Worm (Caenorhabditis elegans) whole organism, mixed stage, embryonic: Measurements from ENCODE around the gene pde-2.

Experiments used
- M03D4.4 ChIP-seq: sonication (generic microtip); optimal IDR thresholded peaks from 2 replicates; lab custom pipeline; 2017; ENCODE audit warnings: mild to moderate bottlenecking, missing genetic modification characterization, missing compliant biosample characterization
- blmp-1 ChIP-seq: fragments of 150-350 bp; optimal IDR thresholded peaks from 2 replicates; lab custom pipeline; 2014; ENCODE audit warnings: missing biosample characterization, missing genetic modification characterization
- ces-1 ChIP-seq: fragments of 150-350 bp; optimal IDR thresholded peaks from 2 replicates; lab custom pipeline; 2014; ENCODE audit warnings: missing biosample characterization, missing genetic modification reagents, missing genetic modification characterization
- elt-3 ChIP-seq: fragments of 150-350 bp; optimal IDR thresholded peaks from 2 replicates; lab custom pipeline; 2014; ENCODE audit warnings: missing biosample characterization, missing genetic modification characterization
- lsy-2 ChIP-seq: fragments of 150-350 bp; optimal IDR thresholded peaks from 2 replicates; lab custom pipeline; 2014; ENCODE audit warnings: missing biosample characterization, missing genetic modification characterization
- mep-1 ChIP-seq: fragments of 150-350 bp; optimal IDR thresholded peaks from 2 replicates; lab custom pipeline; 2017; ENCODE audit warnings: missing biosample characterization, missing genetic modification reagents, missing genetic modification characterization, inconsistent platforms
- nhr-237 ChIP-seq: fragments of 150-350 bp; optimal IDR thresholded peaks from 2 replicates; lab custom pipeline; 2014; ENCODE audit warnings: missing biosample characterization, missing genetic modification characterization
- nhr-28 ChIP-seq: fragments of 150-350 bp; optimal IDR thresholded peaks from 2 replicates; lab custom pipeline; 2014; ENCODE audit warnings: missing biosample characterization, missing genetic modification characterization
- ztf-11 ChIP-seq: fragments of 150-350 bp; optimal IDR thresholded peaks from 2 replicates; lab custom pipeline; 2014; ENCODE audit warnings: missing biosample characterization, missing genetic modification characterization

DNA sequence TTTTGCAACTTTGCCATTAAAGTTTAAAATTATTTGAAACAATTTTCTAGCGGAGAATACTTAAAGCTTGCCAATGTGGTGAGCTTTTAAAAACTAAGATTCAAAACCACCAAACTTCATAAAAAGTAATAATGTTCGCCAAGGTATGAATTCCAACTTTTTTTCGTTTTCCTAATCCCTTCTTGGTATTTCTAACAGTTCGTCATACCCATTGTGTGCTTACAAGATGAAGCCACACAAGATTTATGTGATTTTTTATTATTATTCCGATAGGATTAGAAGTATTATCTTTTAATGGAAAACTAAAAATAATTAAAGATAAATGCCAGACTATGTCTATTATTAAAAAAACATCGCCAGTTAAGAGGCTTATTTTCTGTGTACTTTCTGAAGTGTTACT, 6.4 kb upstream of the pde-2 start:
- TF ChIP-seq ces-1 (GFP tag; lab: Kevin White, UChicago) (no peak), blmp-1 (tag; lab: Kevin White, UChicago) (no peak), lsy-2 (tag; lab: Kevin White, UChicago) (no peak), nhr-237 (tag; lab: Kevin White, UChicago) (no peak), M03D4.4 (no peak), elt-3 (tag; lab: Kevin White, UChicago) (no peak), ztf-11 (tag; lab: Kevin White, UChicago) (no peak), mep-1 (tag; lab: Kevin White, UChicago) (no peak), nhr-28 (tag; lab: Kevin White, UChicago) (no peak)
